Fruit fly (Drosophila melanogaster): ENCODE measurements around the gene Elys.

The Elys gene

dm6 chrX:19613473-19613872 lies 38.6 kb upstream of the Elys start (continued):
- TF ChIP-seq sima (GFP tag; optimal IDR thresholded peaks at IDR 0.05) (no peak), CG4424 (GFP tag; optimal IDR thresholded peaks at IDR 0.05) (peak; percentile 21), Opbp (GFP tag; IDR thresholded peaks at IDR 0.05; ENCODE audit: partially characterized antibody) (peak; percentile 17; the same call in 1 of the 3 replicates), CG6854 (GFP tag; optimal IDR thresholded peaks at IDR 0.05) (peak; percentile 52), ATbp (GFP tag; optimal IDR thresholded peaks at IDR 0.05) (peak; percentile 60), sc (optimal IDR thresholded peaks at IDR 0.05) (no peak), sc (GFP tag; optimal IDR thresholded peaks at IDR 0.05) (no peak), Myb (GFP tag; optimal IDR thresholded peaks at IDR 0.05) (peak; percentile 76), CrebB (tag; optimal IDR thresholded peaks at IDR 0.05) (peak; percentile 81), Dp (GFP tag; optimal IDR thresholded peaks at IDR 0.05) (peak; percentile 75), kah (GFP tag; optimal IDR thresholded peaks at IDR 0.05) (peak; percentile 41), tgo (GFP tag; IDR thresholded peaks at IDR 0.05) (no peak), Atf-2 (GFP tag; optimal IDR thresholded peaks at IDR 0.05) (no peak), CG13287 (GFP tag; IDR thresholded peaks at IDR 0.05; ENCODE audit: partially characterized antibody) (peak; percentile 75), NC2α (GFP tag; optimal IDR thresholded peaks at IDR 0.05) (no peak), CG14441 (GFP tag; IDR thresholded peaks at IDR 0.05) (no peak), dmrt99B (tag; optimal IDR thresholded peaks at IDR 0.05) (no peak), CG1602 (GFP tag; optimal IDR thresholded peaks at IDR 0.05) (no peak), CG8924 (tag; optimal IDR thresholded peaks at IDR 0.05) (peak; percentile 8), danr (GFP tag; IDR thresholded peaks at IDR 0.05) (no peak), Nf-YB (GFP tag; optimal IDR thresholded peaks at IDR 0.05) (peak; percentile 58), CG32772 (GFP tag; IDR thresholded peaks at IDR 0.05) (no peak), CG7839 (tag; optimal IDR thresholded peaks at IDR 0.05) (no peak), CG17328 (GFP tag; IDR thresholded peaks at IDR 0.05) (peak; percentile 58), Mes4 (GFP tag; optimal IDR thresholded peaks at IDR 0.05) (peak; percentile 61), chm (GFP tag; IDR thresholded peaks at IDR 0.05) (peak; percentile 74), CG7928 (GFP tag; optimal IDR thresholded peaks at IDR 0.05) (peak; percentile 1), H2.0 (GFP tag; IDR thresholded peaks at IDR 0.05) (no peak), Side (GFP tag; optimal IDR thresholded peaks at IDR 0.05) (peak; percentile 51), unpg (GFP tag; optimal IDR thresholded peaks at IDR 0.05) (peak; percentile 60), HLH4C (GFP tag; IDR thresholded peaks at IDR 0.05; ENCODE audit: partially characterized antibody) (0 out of 3 replicates have a peak, but pooled peaks have one; percentile 43), her (GFP tag; optimal IDR thresholded peaks at IDR 0.05) (peak; percentile 17), sob (GFP tag; IDR thresholded peaks at IDR 0.05) (peak; percentile 43; the same call in 1 of the 2 replicates), CG7786 (GFP tag; optimal IDR thresholded peaks at IDR 0.05) (no peak), CG7556 (GFP tag; optimal IDR thresholded peaks at IDR 0.05) (peak; percentile 10), CHES-1-like (GFP tag; optimal IDR thresholded peaks at IDR 0.05) (peak; percentile 24), phol (tag; optimal IDR thresholded peaks at IDR 0.05) (peak; percentile 31), CG16813 (GFP tag; IDR thresholded peaks at IDR 0.05; ENCODE audit: partially characterized antibody) (0 out of 3 replicates have a peak, but pooled peaks have one; percentile 33), MBD-R2 (GFP tag; IDR thresholded peaks at IDR 0.05) (peak; percentile 76), Hr3 (GFP tag; optimal IDR thresholded peaks at IDR 0.05) (no peak), CG6683 (GFP tag; optimal IDR thresholded peaks at IDR 0.05) (peak; percentile 60), CG33557 (GFP tag; optimal IDR thresholded peaks at IDR 0.05) (peak; percentile 58), CG10959 (GFP tag; IDR thresholded peaks at IDR 0.05) (no peak), emc (GFP tag; optimal IDR thresholded peaks at IDR 0.05) (no peak), hth (optimal IDR thresholded peaks at IDR 0.05) (no peak), odd (GFP tag; optimal IDR thresholded peaks at IDR 0.05) (peak; percentile 70), corto (GFP tag; optimal IDR thresholded peaks at IDR 0.05) (no peak), CG17829 (tag; optimal IDR thresholded peaks at IDR 0.05) (peak; percentile 44), CG9215 (GFP tag; IDR thresholded peaks at IDR 0.05) (no peak), chn (GFP tag; optimal IDR thresholded peaks at IDR 0.05) (no peak), gce (GFP tag; IDR thresholded peaks at IDR 0.05) (peak; percentile 60; the same call in 1 of the 3 replicates), kni (GFP tag; optimal IDR thresholded peaks at IDR 0.05) (peak; percentile 37)

Measured in whole organism, embryonic.